Worm (Caenorhabditis elegans) whole organism, mixed stage, embryonic: ENCODE measurements around the gene C56G2.4.

ENCODE experiments used
- bed-3 ChIP-seq: fragments of 200-800 bp; sonication (Bioruptor generic); optimal IDR thresholded peaks from 3 replicates; lab custom pipeline; 2018; ENCODE audit warnings: mild to moderate bottlenecking, missing genetic modification characterization, moderate library complexity, missing compliant biosample characterization
- blmp-1 ChIP-seq: fragments of 150-350 bp; optimal IDR thresholded peaks from 2 replicates; lab custom pipeline; 2014; ENCODE audit warnings: missing biosample characterization, missing genetic modification characterization
- ceh-39 ChIP-seq: fragments of 150-350 bp; optimal IDR thresholded peaks from 2 replicates; lab custom pipeline; 2014; ENCODE audit warnings: missing biosample characterization, missing genetic modification characterization
- ceh-83 ChIP-seq: fragments of 200-800 bp; sonication (Bioruptor generic); optimal IDR thresholded peaks from 2 replicates; lab custom pipeline; 2018; ENCODE audit warnings: mild to moderate bottlenecking, missing genetic modification characterization, missing compliant biosample characterization
- ces-1 ChIP-seq: fragments of 150-350 bp; optimal IDR thresholded peaks from 2 replicates; lab custom pipeline; 2014; ENCODE audit warnings: missing biosample characterization, missing genetic modification reagents, missing genetic modification characterization
- cnd-1 ChIP-seq: fragments of 200-800 bp; sonication (Bioruptor generic); optimal IDR thresholded peaks from 2 replicates; lab custom pipeline; 2018; ENCODE audit warnings: mild to moderate bottlenecking, missing genetic modification characterization, missing compliant biosample characterization
- drap-1 ChIP-seq: fragments of 200-800 bp; sonication (Bioruptor generic); optimal IDR thresholded peaks from 3 replicates; lab custom pipeline; 2018; ENCODE audit warnings: mild to moderate bottlenecking, missing genetic modification characterization, missing compliant biosample characterization
- elt-1 ChIP-seq: sonication (generic microtip); optimal IDR thresholded peaks from 2 replicates; lab custom pipeline; 2017; ENCODE audit warnings: missing genetic modification characterization, mild to moderate bottlenecking, missing compliant biosample characterization, antibody characterized with exemption, moderate library complexity, borderline replicate concordance; ENCODE audit not compliant: insufficient read depth
- elt-3 ChIP-seq: fragments of 150-350 bp; optimal IDR thresholded peaks from 2 replicates; lab custom pipeline; 2014; ENCODE audit warnings: missing biosample characterization, missing genetic modification characterization
- flh-1 ChIP-seq: fragments of 200-800 bp; sonication (Bioruptor generic); optimal IDR thresholded peaks from 2 replicates; lab custom pipeline; 2018; ENCODE audit warnings: mild to moderate bottlenecking, missing genetic modification characterization, moderate library complexity, missing compliant biosample characterization
- hlh-1 ChIP-seq: fragments of 150-350 bp; optimal IDR thresholded peaks from 2 replicates; lab custom pipeline; 2014; ENCODE audit warnings: missing biosample characterization, missing genetic modification reagents, missing genetic modification characterization
- lin-32 ChIP-seq: fragments of 200-800 bp; sonication (Bioruptor generic); optimal IDR thresholded peaks from 2 replicates; lab custom pipeline; 2018; ENCODE audit warnings: mild to moderate bottlenecking, missing genetic modification characterization, missing compliant biosample characterization
- lsy-2 ChIP-seq: fragments of 150-350 bp; optimal IDR thresholded peaks from 2 replicates; lab custom pipeline; 2014; ENCODE audit warnings: missing biosample characterization, missing genetic modification characterization
- mab-5 ChIP-seq: fragments of 150-350 bp; optimal IDR thresholded peaks from 2 replicates; lab custom pipeline; 2014; ENCODE audit warnings: missing biosample characterization, missing genetic modification characterization
- mep-1 ChIP-seq: fragments of 150-350 bp; optimal IDR thresholded peaks from 2 replicates; lab custom pipeline; 2017; ENCODE audit warnings: missing biosample characterization, missing genetic modification reagents, missing genetic modification characterization, inconsistent platforms
- mls-2 ChIP-seq: sonication (generic microtip); optimal IDR thresholded peaks from 2 replicates; lab custom pipeline; 2016; ENCODE audit warnings: mild to moderate bottlenecking, missing genetic modification characterization, moderate library complexity, missing compliant biosample characterization
- nhr-12 ChIP-seq: fragments of 150-350 bp; optimal IDR thresholded peaks from 2 replicates; lab custom pipeline; 2014; ENCODE audit warnings: missing biosample characterization, missing genetic modification characterization
- nhr-2 ChIP-seq: fragments of 150-350 bp; optimal IDR thresholded peaks from 2 replicates; lab custom pipeline; 2014; ENCODE audit warnings: missing biosample characterization, missing genetic modification characterization
- nhr-237 ChIP-seq: fragments of 150-350 bp; optimal IDR thresholded peaks from 2 replicates; lab custom pipeline; 2014; ENCODE audit warnings: missing biosample characterization, missing genetic modification characterization
- nhr-76 ChIP-seq: sonication (generic microtip); optimal IDR thresholded peaks from 2 replicates; lab custom pipeline; 2017; ENCODE audit warnings: missing biosample characterization, missing genetic modification characterization
- pha-4 ChIP-seq: fragments of 150-350 bp; optimal IDR thresholded peaks from 2 replicates; lab custom pipeline; 2018; ENCODE audit warnings: missing biosample characterization, missing genetic modification reagents, missing genetic modification characterization
- sem-2 ChIP-seq: fragments of 200-800 bp; sonication (Bioruptor generic); optimal IDR thresholded peaks from 2 replicates; lab custom pipeline; 2018; ENCODE audit warnings: mild to moderate bottlenecking, missing genetic modification characterization, missing compliant biosample characterization
- snpc-4 ChIP-seq: fragments of 150-350 bp; optimal IDR thresholded peaks from 2 replicates; lab custom pipeline; 2014; ENCODE audit warnings: missing biosample characterization, missing genetic modification characterization
- sptf-1 ChIP-seq: sonication (generic microtip); optimal IDR thresholded peaks from 2 replicates; lab custom pipeline; 2017; ENCODE audit warnings: mild to moderate bottlenecking, missing genetic modification characterization, moderate library complexity, missing compliant biosample characterization
- unc-120 ChIP-seq: sonication (generic microtip); optimal IDR thresholded peaks from 2 replicates; lab custom pipeline; 2017; ENCODE audit warnings: missing genetic modification characterization, missing compliant biosample characterization; ENCODE audit not compliant: poor library complexity, severe bottlenecking
- unc-39 ChIP-seq: fragments of 150-350 bp; optimal IDR thresholded peaks from 2 replicates; lab custom pipeline; 2014; ENCODE audit warnings: missing biosample characterization, missing genetic modification characterization
- unc-62 ChIP-seq: fragments of 150-350 bp; optimal IDR thresholded peaks from 2 replicates; lab custom pipeline; 2014; ENCODE audit warnings: missing biosample characterization, missing genetic modification reagents, missing genetic modification characterization
- zip-8 ChIP-seq: fragments of 150-350 bp; optimal IDR thresholded peaks from 2 replicates; lab custom pipeline; 2014; ENCODE audit warnings: missing biosample characterization, missing genetic modification characterization
- ztf-11 ChIP-seq: fragments of 150-350 bp; optimal IDR thresholded peaks from 2 replicates; lab custom pipeline; 2014; ENCODE audit warnings: missing biosample characterization, missing genetic modification characterization

The C56G2.4 gene

DNA sequence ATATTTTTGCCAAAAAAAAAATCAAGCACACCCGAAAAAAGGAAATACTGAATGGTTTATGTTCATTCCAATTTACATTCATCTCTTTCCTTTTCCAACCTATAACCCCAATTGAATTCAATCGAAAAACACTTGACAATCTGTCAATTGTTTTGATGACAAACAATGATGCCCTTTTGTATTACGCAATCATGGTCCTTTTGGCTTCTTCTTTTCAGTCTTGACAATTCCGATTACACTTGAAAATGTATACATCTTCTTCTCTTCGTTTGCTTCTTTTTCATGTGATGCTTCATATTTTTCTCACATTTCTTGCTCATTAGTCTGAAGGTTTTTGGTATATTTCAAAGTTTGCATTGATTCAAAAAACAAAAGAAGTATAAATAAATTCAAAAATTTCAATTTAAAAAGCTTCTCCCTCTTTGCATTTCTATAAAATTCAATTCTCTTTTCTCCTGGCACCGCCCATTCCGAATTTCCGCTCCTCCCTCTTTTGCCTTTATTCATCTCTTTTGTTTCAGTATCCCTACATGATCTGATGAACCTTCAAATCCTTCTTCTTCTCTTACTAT lies at the start of gene C56G2.4:
C56G2.4 (plus strand) TSS at position 522 of the 572 bp plus-strand sequence.
- TF ChIP-seq zip-8 (tag; lab: Kevin White, UChicago) (peak; percentile 90), flh-1 (GFP tag; lab: Kevin White, UChicago) (no peak), lin-32 (GFP tag; lab: Kevin White, UChicago) (no peak)
- TF ChIP-seq, all 35 proteins: peak for 1

DNA sequence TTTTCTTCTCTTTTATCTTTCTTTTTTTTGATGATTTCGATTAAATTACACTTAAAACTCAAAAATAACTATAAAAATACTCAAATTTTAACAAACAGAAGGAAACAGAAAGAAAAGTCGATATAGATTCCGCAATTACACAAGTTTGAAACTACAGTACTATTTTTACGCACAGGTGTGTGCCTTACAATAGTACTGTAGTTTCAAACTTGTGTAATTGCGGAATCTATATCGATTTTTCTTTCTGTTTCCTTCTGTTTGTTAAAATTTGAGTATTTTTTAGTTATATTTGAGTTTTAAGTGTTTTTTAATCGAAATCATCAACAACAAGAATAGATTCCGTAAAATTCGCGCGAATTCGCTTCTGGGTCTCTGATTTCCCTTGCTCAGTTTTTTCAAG lies 48.5 kb upstream of the C56G2.4 start:
- TF ChIP-seq nhr-237 (tag; lab: Kevin White, UChicago) (no peak), sem-2 (GFP tag; lab: Kevin White, UChicago) (no peak), blmp-1 (tag; lab: Kevin White, UChicago) (no peak), unc-120 (no peak), nhr-12 (tag; lab: Kevin White, UChicago) (no peak), hlh-1 (tag; lab: Kevin White, UChicago) (no peak), lin-32 (GFP tag; lab: Kevin White, UChicago) (no peak)
- TF ChIP-seq, all 35 proteins: peak for 0

DNA sequence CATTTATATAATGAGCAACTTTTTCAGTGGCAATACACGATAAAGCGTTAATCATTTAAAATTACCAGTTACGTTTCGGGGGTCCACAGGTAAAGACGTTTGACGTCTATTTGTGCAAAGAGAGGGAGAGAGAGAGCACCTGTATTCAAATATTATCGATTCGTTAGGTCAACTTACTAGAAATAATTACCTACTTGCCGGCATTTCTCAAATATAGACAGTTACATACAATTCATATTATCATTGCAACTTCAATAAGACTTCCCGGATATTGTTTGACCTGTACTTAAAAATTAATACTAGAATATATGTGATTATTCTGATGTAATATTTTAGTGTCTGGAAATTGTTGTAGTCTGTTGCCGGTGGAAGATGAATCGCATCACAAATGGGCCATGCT lies 45.6 kb upstream of the C56G2.4 start, which contains the start of gene gadr-3:
gadr-3 (minus strand) TSS at position 101 of the 400 bp plus-strand sequence.
- TF ChIP-seq flh-1 (GFP tag; lab: Kevin White, UChicago) = no peak
- TF ChIP-seq elt-3 (tag; lab: Kevin White, UChicago) = no peak

DNA sequence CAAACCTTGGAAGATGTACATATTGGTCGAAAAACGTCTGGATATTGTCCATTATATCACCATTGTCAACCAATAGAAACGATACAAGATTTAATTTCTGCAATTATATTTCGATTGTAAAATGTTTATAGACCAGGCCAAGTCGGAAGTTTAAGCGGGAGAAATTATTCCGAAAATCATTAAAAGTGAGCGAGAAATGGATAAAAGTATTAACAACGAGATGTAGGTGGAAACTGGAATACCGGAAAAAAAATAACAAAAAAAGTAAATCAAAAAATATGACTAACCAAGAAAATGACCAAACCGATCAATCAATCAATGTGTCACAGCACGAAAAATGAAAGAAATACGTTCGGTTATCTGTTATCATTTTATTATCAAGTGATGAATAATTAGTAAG lies 44.3 kb upstream of the C56G2.4 start, which contains the start of gene F47D12.6:
F47D12.6 (minus strand) TSS at position 101 of the 400 bp plus-strand sequence.
- TF ChIP-seq cnd-1 (tag; lab: Kevin White, UChicago) = no peak
- no peak for TF ChIP-seq ztf-11 (tag; lab: Kevin White, UChicago)
- TF ChIP-seq lin-32 (GFP tag; lab: Kevin White, UChicago) = no peak
- no peak for TF ChIP-seq mep-1 (tag; lab: Kevin White, UChicago)
- no peak for TF ChIP-seq mls-2 (tag; lab: Kevin White, UChicago)
- TF ChIP-seq ceh-39 (tag; lab: Kevin White, UChicago) = no peak
- no peak for TF ChIP-seq elt-1
- no peak for TF ChIP-seq ceh-83 (GFP tag; lab: Kevin White, UChicago)
- TF ChIP-seq unc-62 (GFP tag; lab: Kevin White, UChicago) = no peak
- no peak for TF ChIP-seq mab-5 (tag; lab: Kevin White, UChicago)
- no peak for TF ChIP-seq bed-3 (GFP tag; lab: Kevin White, UChicago)
- no peak for TF ChIP-seq elt-3 (tag; lab: Kevin White, UChicago)
- no peak for TF ChIP-seq flh-1 (GFP tag; lab: Kevin White, UChicago)
- no peak for TF ChIP-seq nhr-76 (tag; lab: Kevin White, UChicago)
- TF ChIP-seq pha-4 (tag; lab: Kevin White, UChicago) = no peak
- TF ChIP-seq lsy-2 = no peak
- TF ChIP-seq sem-2 (GFP tag; lab: Kevin White, UChicago) = no peak
- no peak for TF ChIP-seq unc-39 (tag; lab: Kevin White, UChicago)
- TF ChIP-seq hlh-1 (tag; lab: Kevin White, UChicago) = no peak
- TF ChIP-seq, all 35 proteins: peak for 0

DNA sequence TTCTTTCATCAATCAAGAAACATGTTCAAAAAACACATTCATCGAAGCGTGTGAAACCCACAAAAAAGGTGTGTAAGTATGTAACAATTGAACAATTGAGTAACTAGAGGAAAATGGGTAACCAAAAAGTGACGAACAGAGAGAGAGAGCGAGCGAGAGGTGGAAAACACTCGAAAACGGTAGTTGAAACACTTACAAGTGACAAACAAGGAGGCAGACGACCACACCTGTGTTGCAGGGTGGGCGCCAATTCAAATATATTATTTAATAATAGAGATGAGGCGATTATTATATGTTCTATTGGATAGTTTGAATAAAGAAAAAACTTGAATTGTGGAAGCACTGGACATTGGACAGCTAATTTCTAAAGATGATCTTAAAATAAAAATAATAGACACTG lies 42.2 kb upstream of the C56G2.4 start:
- no peak for TF ChIP-seq lsy-2
- TF ChIP-seq ztf-11 (tag; lab: Kevin White, UChicago) = no peak
- no peak for TF ChIP-seq ceh-39 (tag; lab: Kevin White, UChicago)
- no peak for TF ChIP-seq lin-32 (GFP tag; lab: Kevin White, UChicago)
- TF ChIP-seq hlh-1 (tag; lab: Kevin White, UChicago) = no peak
- no peak for TF ChIP-seq cnd-1 (tag; lab: Kevin White, UChicago)
- TF ChIP-seq snpc-4 = no peak
- no peak for TF ChIP-seq drap-1 (GFP tag; lab: Kevin White, UChicago)
- TF ChIP-seq ceh-83 (GFP tag; lab: Kevin White, UChicago) = no peak
- no peak for TF ChIP-seq nhr-2
- no peak for TF ChIP-seq unc-39 (tag; lab: Kevin White, UChicago)
- no peak for TF ChIP-seq ces-1 (GFP tag; lab: Kevin White, UChicago)
- TF ChIP-seq sptf-1 (tag; lab: Kevin White, UChicago) = no peak
